Worm (Caenorhabditis elegans) whole organism, L1 larva: ENCODE data around the gene R02F2.10.

ENCODE experiments used
- aly-2 ChIP-seq: fragments of 150-350 bp; optimal IDR thresholded peaks from 2 replicates; lab custom pipeline; 2014; ENCODE audit warnings: missing biosample characterization, missing genetic modification characterization
- blmp-1 ChIP-seq: fragments of 150-350 bp; optimal IDR thresholded peaks from 2 replicates; lab custom pipeline; 2014; ENCODE audit warnings: missing biosample characterization, missing genetic modification characterization
- ceh-8 ChIP-seq: fragments of 200-800 bp; sonication (Bioruptor generic); optimal IDR thresholded peaks from 2 replicates; lab custom pipeline; 2018; ENCODE audit warnings: mild to moderate bottlenecking, missing genetic modification characterization, moderate library complexity, missing compliant biosample characterization
- ceh-82 ChIP-seq, 3 experiments: fragments of 150-350 bp in 1 of 3; sonication (generic microtip) in 2 of 3; optimal IDR thresholded peaks; 2 replicates each; lab custom pipeline; 2014 to 2017; ENCODE audit warnings: missing biosample characterization in 3 of 3, missing genetic modification characterization in 3 of 3
- ceh-90 ChIP-seq: sonication (generic microtip); optimal IDR thresholded peaks from 2 replicates; lab custom pipeline; 2016; ENCODE audit warnings: missing genetic modification characterization, missing compliant biosample characterization
- ces-1 ChIP-seq: fragments of 150-350 bp; optimal IDR thresholded peaks from 2 replicates; lab custom pipeline; 2014; ENCODE audit warnings: missing biosample characterization, missing genetic modification reagents, missing genetic modification characterization
- dpl-1 ChIP-seq, 3 experiments: fragments of 150-350 bp in 2 of 3; sonication (generic microtip) in 1 of 3; optimal IDR thresholded peaks; 2 replicates each; lab custom pipeline; 2014 to 2017; ENCODE audit warnings: missing biosample characterization in 3 of 3, missing genetic modification characterization in 3 of 3, missing genetic modification reagents in 3 of 3
- efl-1 ChIP-seq, 4 experiments: fragments of 150-350 bp; optimal IDR thresholded peaks in 3 of 4; peaks in 1 of 4; 1 replicate in 1 of 4; 2 replicates in 3 of 4; lab custom pipeline; 2014; ENCODE audit warnings: missing biosample characterization in 2 of 4, missing genetic modification characterization in 2 of 4, missing genetic modification reagents in 2 of 4
- egl-13 ChIP-seq: sonication (generic microtip); optimal IDR thresholded peaks from 2 replicates; lab custom pipeline; 2016; ENCODE audit warnings: missing genotype, missing genetic modification reagents, missing genetic modification characterization, missing compliant biosample characterization
- fkh-10 ChIP-seq: sonication (generic microtip); optimal IDR thresholded peaks from 2 replicates; lab custom pipeline; 2017; ENCODE audit warnings: missing biosample characterization, missing genetic modification reagents, missing genetic modification characterization
- fkh-4 ChIP-seq: sonication (generic microtip); optimal IDR thresholded peaks from 2 replicates; lab custom pipeline; 2016; ENCODE audit warnings: missing compliant biosample characterization, missing genetic modification characterization, borderline replicate concordance
- fkh-8 ChIP-seq: sonication (generic microtip); optimal IDR thresholded peaks from 2 replicates; lab custom pipeline; 2016; ENCODE audit warnings: mild to moderate bottlenecking, missing genetic modification characterization, missing compliant biosample characterization
- fos-1 ChIP-seq: fragments of 150-350 bp; optimal IDR thresholded peaks from 2 replicates; lab custom pipeline; 2014; ENCODE audit warnings: missing biosample characterization, missing genetic modification characterization
- grh-1 ChIP-seq: fragments of 200-800 bp; sonication (Bioruptor generic); IDR thresholded peaks from 2 replicates; pipeline ENCODE4 v1.3.6; 2022; ENCODE audit warnings: missing genetic modification reagents, missing genetic modification characterization, missing compliant biosample characterization
- hpl-2 ChIP-seq: fragments of 150-350 bp; optimal IDR thresholded peaks from 2 replicates; lab custom pipeline; 2014; ENCODE audit warnings: missing biosample characterization, missing genetic modification reagents, missing genetic modification characterization
- irx-1 ChIP-seq: sonication (generic microtip); optimal IDR thresholded peaks from 2 replicates; lab custom pipeline; 2016; ENCODE audit warnings: missing genetic modification characterization, missing compliant biosample characterization
- lin-39 ChIP-seq: fragments of 150-350 bp; optimal IDR thresholded peaks from 2 replicates; lab custom pipeline; 2014; ENCODE audit warnings: missing biosample characterization, missing genetic modification reagents, missing genetic modification characterization
- lsy-2 ChIP-seq, 2 experiments: fragments of 150-350 bp; optimal IDR thresholded peaks; 2 replicates each; lab custom pipeline; 2014; ENCODE audit warnings: missing biosample characterization in 2 of 2, missing genetic modification characterization in 2 of 2
- mab-9 ChIP-seq: fragments of 200-800 bp; sonication (Bioruptor generic); IDR thresholded peaks from 2 replicates; pipeline ENCODE4 v1.3.6; 2022; ENCODE audit warnings: missing genetic modification reagents, missing genetic modification characterization, missing compliant biosample characterization
- nhr-20 ChIP-seq: sonication (generic microtip); optimal IDR thresholded peaks from 2 replicates; lab custom pipeline; 2016; ENCODE audit warnings: mild to moderate bottlenecking, missing genetic modification characterization, missing compliant biosample characterization
- nhr-237 ChIP-seq: fragments of 150-350 bp; optimal IDR thresholded peaks from 2 replicates; lab custom pipeline; 2014; ENCODE audit warnings: missing biosample characterization, missing genetic modification characterization
- nhr-28 ChIP-seq: fragments of 150-350 bp; optimal IDR thresholded peaks from 2 replicates; lab custom pipeline; 2014; ENCODE audit warnings: missing biosample characterization, missing genetic modification characterization
- nhr-77 ChIP-seq: fragments of 150-350 bp; optimal IDR thresholded peaks from 2 replicates; lab custom pipeline; 2014; ENCODE audit warnings: missing biosample characterization, missing genetic modification characterization
- nhr-90 ChIP-seq: sonication (generic microtip); optimal IDR thresholded peaks from 2 replicates; lab custom pipeline; 2016; ENCODE audit warnings: mild to moderate bottlenecking, missing genetic modification characterization, missing compliant biosample characterization; ENCODE audit not compliant: poor library complexity
- pax-3 ChIP-seq: fragments of 200-800 bp; sonication (Bioruptor generic); optimal IDR thresholded peaks from 2 replicates; lab custom pipeline; 2018; ENCODE audit warnings: mild to moderate bottlenecking, missing genetic modification characterization, moderate library complexity, missing compliant biosample characterization
- pqm-1 ChIP-seq: sonication (generic microtip); optimal IDR thresholded peaks from 3 replicates; lab custom pipeline; 2017; ENCODE audit warnings: missing biosample characterization, missing genetic modification characterization
- skn-1 ChIP-seq: fragments of 150-350 bp; optimal IDR thresholded peaks from 2 replicates; lab custom pipeline; 2014; ENCODE audit warnings: missing biosample characterization, missing genetic modification characterization
- snpc-4 ChIP-seq: fragments of 150-350 bp; optimal IDR thresholded peaks from 2 replicates; lab custom pipeline; 2014; ENCODE audit warnings: missing biosample characterization, missing genetic modification characterization
- sox-4 ChIP-seq: sonication (generic microtip); optimal IDR thresholded peaks from 2 replicates; lab custom pipeline; 2016; ENCODE audit warnings: missing genetic modification characterization, missing compliant biosample characterization
- sptf-1 ChIP-seq: fragments of 150-350 bp; optimal IDR thresholded peaks from 2 replicates; lab custom pipeline; 2014; ENCODE audit warnings: missing biosample characterization, missing genetic modification characterization
- sup-37 ChIP-seq: fragments of 200-800 bp; sonication (Bioruptor generic); optimal IDR thresholded peaks from 2 replicates; lab custom pipeline; 2018; ENCODE audit warnings: mild to moderate bottlenecking, missing genetic modification characterization, missing compliant biosample characterization
- tbx-2 ChIP-seq: sonication (generic microtip); optimal IDR thresholded peaks from 2 replicates; lab custom pipeline; 2016; ENCODE audit warnings: missing genetic modification characterization, missing compliant biosample characterization
- tlp-1 ChIP-seq: fragments of 150-350 bp; optimal IDR thresholded peaks from 2 replicates; lab custom pipeline; 2014; ENCODE audit warnings: missing biosample characterization, missing genetic modification characterization
- unc-30 ChIP-seq: sonication (generic microtip); optimal IDR thresholded peaks from 2 replicates; lab custom pipeline; 2017; ENCODE audit warnings: missing biosample characterization, missing genetic modification characterization
- unc-62 ChIP-seq: fragments of 150-350 bp; optimal IDR thresholded peaks from 2 replicates; lab custom pipeline; 2014; ENCODE audit warnings: missing biosample characterization, missing genetic modification reagents, missing genetic modification characterization
- unc-98 ChIP-seq: fragments of 200-800 bp; sonication (Bioruptor generic); IDR thresholded peaks from 2 replicates; pipeline ENCODE4 v1.3.6; 2022; ENCODE audit warnings: missing genetic modification characterization, missing compliant biosample characterization
- xbp-1 ChIP-seq: sonication (generic microtip); optimal IDR thresholded peaks from 2 replicates; lab custom pipeline; 2016; ENCODE audit warnings: missing genetic modification characterization, missing compliant biosample characterization

R02F2.10 gene

DNA sequence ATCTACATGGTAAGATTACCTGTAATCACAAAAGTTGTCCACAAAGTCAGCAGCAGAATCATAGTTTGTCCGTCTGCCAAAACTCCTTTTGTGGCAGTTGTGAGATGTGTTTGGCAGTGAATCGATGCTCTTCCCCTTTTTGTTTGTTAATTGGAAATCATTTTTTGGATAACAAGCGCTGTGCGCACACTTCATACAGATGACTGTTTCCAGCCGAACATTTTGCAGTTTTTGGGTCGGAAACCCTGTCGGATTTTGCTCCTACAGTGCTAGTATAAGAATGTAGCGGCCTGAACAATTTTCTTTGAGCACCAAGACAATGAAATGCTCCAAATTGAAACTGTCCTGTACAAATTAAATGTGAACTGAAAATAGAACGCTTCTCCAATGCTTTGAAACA is 30.6 kb downstream of the R02F2.10 start, which contains the start of gene D1044.7:
Gene D1044.7, minus strand, starts transcription at position 101 of the 400 bp plus-strand sequence.
- TF ChIP-seq efl-1 (optimal IDR thresholded peaks at IDR 0.05; lab: Kevin White, UChicago) (no peak), efl-1 (GFP tag; optimal IDR thresholded peaks at IDR 0.05 in 1 of 2; lab: Kevin White, UChicago) (peak in 1 of 2 experiments; percentile 42), nhr-20 (tag; lab: Kevin White, UChicago) (no peak)

DNA sequence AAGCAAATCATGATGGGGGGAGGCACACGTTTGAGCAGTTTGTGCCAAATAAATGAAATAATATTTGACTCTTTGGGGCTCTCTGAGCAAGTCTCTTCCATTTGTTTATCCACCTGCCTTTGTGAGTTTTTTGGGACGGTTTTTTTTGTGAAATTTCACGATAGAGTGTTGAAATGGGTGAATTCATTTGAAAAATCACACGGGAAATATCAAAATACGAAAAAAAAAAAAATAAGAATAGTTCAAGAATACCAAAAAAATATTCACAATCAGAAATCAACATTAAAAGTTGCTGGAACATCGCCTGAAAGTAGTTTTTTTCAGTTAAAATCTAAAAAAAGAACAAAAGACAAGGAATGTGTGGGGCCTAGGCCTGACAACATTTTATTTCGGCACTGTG is 34.4 kb downstream of the R02F2.10 start, which contains the start of gene pqn-25:
Gene pqn-25, minus strand, starts transcription at position 101 of the 400 bp plus-strand sequence.
- TF ChIP-seq nhr-237 (tag; lab: Kevin White, UChicago) (no peak), xbp-1 (tag; lab: Kevin White, UChicago) (no peak), unc-62 (GFP tag; lab: Kevin White, UChicago) (no peak), fos-1 (tag; lab: Kevin White, UChicago) (no peak), tbx-2 (tag; lab: Kevin White, UChicago) (no peak), nhr-28 (tag; lab: Kevin White, UChicago) (no peak), fkh-4 (tag; lab: Kevin White, UChicago) (no peak), ceh-90 (no peak), sptf-1 (tag; lab: Kevin White, UChicago) (no peak), skn-1 (tag; lab: Kevin White, UChicago) (no peak), egl-13 (tag; lab: Kevin White, UChicago) (no peak), efl-1 (optimal IDR thresholded peaks at IDR 0.05; lab: Kevin White, UChicago) (no peak), efl-1 (GFP tag; optimal IDR thresholded peaks at IDR 0.05 in 1 of 2; lab: Kevin White, UChicago) (no peak), sup-37 (no peak), dpl-1 (GFP tag; optimal IDR thresholded peaks at IDR 0.05; lab: Kevin White, UChicago) (no peak), grh-1 (GFP tag; lab: Robert Waterston, UW) (no peak), unc-98 (GFP tag; lab: Robert Waterston, UW) (no peak)

DNA sequence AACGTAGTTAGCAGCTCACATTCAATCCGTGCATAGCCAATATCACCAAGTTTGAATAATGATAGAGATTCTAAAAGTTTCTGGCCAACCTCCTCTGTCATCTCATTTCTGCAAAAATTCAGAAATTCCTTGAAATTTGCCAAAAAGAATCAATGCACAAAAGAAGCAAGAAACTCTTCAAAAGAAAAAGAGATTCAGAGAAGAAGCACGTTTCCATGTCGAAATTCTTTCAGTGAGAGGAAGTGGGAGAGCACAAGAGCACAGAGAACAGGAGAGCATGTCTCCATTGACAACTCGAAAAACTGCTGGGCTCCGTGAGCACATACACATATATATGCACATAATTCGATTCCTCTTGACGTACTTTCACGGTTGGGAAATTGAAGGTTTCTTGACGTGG is 39.3 kb downstream of the R02F2.10 start, which contains the start of gene nekl-4:
Gene nekl-4, minus strand, starts transcription at position 101 of the 400 bp plus-strand sequence.
- no peak for TF ChIP-seq nhr-237 (tag; lab: Kevin White, UChicago)
- no peak for TF ChIP-seq ces-1 (GFP tag; lab: Kevin White, UChicago)
- peak; percentile 78 for TF ChIP-seq fkh-8

DNA sequence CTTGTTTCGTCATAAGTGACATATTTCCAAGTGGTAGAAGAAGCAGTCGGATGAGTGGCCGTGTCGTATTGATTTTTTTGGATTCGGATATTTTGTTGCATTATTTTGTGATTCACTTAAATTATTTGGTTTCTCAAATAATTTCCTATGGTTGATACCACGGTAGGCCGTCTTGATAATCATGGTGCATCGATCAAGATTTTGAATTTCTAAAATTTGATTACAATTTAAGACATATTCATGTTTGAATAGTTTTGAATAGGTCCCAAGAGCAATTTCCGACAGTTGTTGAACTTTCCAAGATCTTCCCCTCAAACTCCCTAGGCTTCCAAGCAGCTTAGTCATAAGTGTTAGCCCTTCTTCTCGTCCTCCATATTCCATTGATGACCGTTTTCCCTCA is 43.8 kb downstream of the R02F2.10 start, which contains the start of gene D1044.4:
Gene D1044.4, minus strand, starts transcription at position 101 of the 400 bp plus-strand sequence.
- TF ChIP-seq aly-2 (no peak), nhr-77 (no peak), fos-1 (tag; lab: Kevin White, UChicago) (no peak), ceh-82 (tag; optimal IDR thresholded peaks at IDR 0.05; lab: Kevin White, UChicago) (no peak), unc-98 (GFP tag; lab: Robert Waterston, UW) (no peak), unc-30 (tag; lab: Kevin White, UChicago) (no peak)

DNA sequence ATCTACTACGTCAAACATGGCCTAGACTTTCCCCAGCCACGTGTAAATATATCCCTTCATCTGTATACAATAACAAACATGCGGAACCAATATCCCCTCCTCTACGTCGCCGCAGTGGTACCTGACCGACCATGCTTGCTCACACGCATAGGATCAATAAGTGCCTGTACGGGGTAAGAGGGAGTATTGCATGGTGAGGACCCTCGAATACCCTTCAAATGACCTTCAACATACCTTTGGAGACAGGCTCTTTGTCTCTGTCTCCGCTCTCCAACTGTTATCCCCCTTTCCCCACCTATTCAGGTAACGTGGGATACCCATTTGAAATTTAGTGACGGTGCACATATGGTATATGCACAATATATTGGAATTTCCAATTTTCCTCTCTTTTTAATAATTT is 47.9 kb downstream of the R02F2.10 start, which contains the start of gene dex-1:
Gene dex-1, plus strand, starts transcription at position 132 of the 400 bp plus-strand sequence.
- TF ChIP-seq pqm-1 (tag; lab: Kevin White, UChicago) (no peak), aly-2 (no peak), hpl-2 (GFP tag; lab: Kevin White, UChicago) (no peak), sptf-1 (tag; lab: Kevin White, UChicago) (no peak), nhr-90 (tag; lab: Kevin White, UChicago) (no peak), lin-39 (tag; lab: Kevin White, UChicago) (no peak), sox-4 (tag; lab: Kevin White, UChicago) (no peak), fos-1 (tag; lab: Kevin White, UChicago) (no peak), tlp-1 (tag; lab: Kevin White, UChicago) (no peak), lsy-2 (tag; optimal IDR thresholded peaks at IDR 0.05; lab: Kevin White, UChicago) (no peak), mab-9 (no peak), pax-3 (tag; lab: Kevin White, UChicago) (no peak), nhr-77 (no peak), snpc-4 (tag; lab: Kevin White, UChicago) (no peak), fkh-10 (GFP tag; lab: Kevin White, UChicago) (no peak), blmp-1 (no peak), ceh-8 (GFP tag; lab: Kevin White, UChicago) (no peak), irx-1 (tag; lab: Kevin White, UChicago) (no peak)
